Worm (Caenorhabditis elegans): ENCODE data around the gene C43H6.6.
A peak's percentile ranks its signal among the peaks of the same experiment; 100 is the strongest.

DNA sequence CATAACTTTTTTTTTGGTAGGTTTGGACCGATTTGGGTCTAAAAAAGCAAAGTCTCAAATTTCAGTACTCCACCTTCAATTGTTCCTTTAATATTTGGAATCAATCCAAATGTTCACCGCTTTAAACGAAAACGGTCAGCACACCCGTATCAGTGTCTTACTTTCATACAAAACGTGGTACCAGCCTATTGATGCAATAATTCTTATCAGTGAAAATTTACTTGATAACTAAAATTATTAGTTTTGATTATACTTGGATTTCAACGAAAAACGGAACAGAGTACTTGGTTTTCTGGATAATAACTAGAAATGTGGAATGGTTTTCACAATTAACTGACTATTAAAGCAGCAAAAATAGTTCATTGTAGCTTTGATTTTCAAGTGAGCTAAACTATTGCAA lies 24.4 kb upstream of the C43H6.6 start:
- no peak for TF ChIP-seq pqm-1 (tag; optimal IDR thresholded peaks at IDR 0.05)
- no peak for TF ChIP-seq ets-5 (GFP tag; IDR thresholded peaks at IDR 0.05)
- TF ChIP-seq nhr-20 (tag; optimal IDR thresholded peaks at IDR 0.05), result no peak
- TF ChIP-seq unc-86 (tag; optimal IDR thresholded peaks at IDR 0.05), result no peak
- no peak for TF ChIP-seq unc-130 (tag; optimal IDR thresholded peaks at IDR 0.05)
- TF ChIP-seq nhr-90 (tag; optimal IDR thresholded peaks at IDR 0.05; ENCODE audit: poor library complexity), result no peak
- TF ChIP-seq C34B4.2 (tag; optimal IDR thresholded peaks at IDR 0.05), result no peak
- no peak for TF ChIP-seq nhr-28 (tag; optimal IDR thresholded peaks at IDR 0.05)
- no peak for TF ChIP-seq tbx-2 (tag; optimal IDR thresholded peaks at IDR 0.05)
- TF ChIP-seq nhr-237 (tag; optimal IDR thresholded peaks at IDR 0.05), result no peak
- TF ChIP-seq elt-2 (tag; optimal IDR thresholded peaks at IDR 0.05), result peak; percentile 51
- no peak for TF ChIP-seq dpl-1 (GFP tag; optimal IDR thresholded peaks at IDR 0.05)
- no peak for TF ChIP-seq mep-1 (tag; optimal IDR thresholded peaks at IDR 0.05)
- no peak for TF ChIP-seq skn-1 (tag; optimal IDR thresholded peaks at IDR 0.05)

Data from whole organism, L1 larva.